Worm (Caenorhabditis elegans): ENCODE results near the gene R08A2.9.

ce11 chrV:14736851-14737250 lies 28.8 kb downstream of the R08A2.9 start, which contains the start of gene Y50E8A.5:
- TF ChIP-seq ama-1 (optimal IDR thresholded peaks at IDR 0.05) (no peak), sea-1 (GFP tag; conservative IDR thresholded peaks at IDR 0.05) (no peak), ceh-36 (tag; optimal IDR thresholded peaks at IDR 0.05) (no peak), flt-1 (GFP tag; IDR thresholded peaks at IDR 0.05) (no peak), tbx-37 (GFP tag; conservative IDR thresholded peaks at IDR 0.05) (no peak), tbx-11 (GFP tag; IDR thresholded peaks at IDR 0.05) (no peak), hmbx-1 (tag; optimal IDR thresholded peaks at IDR 0.05) (no peak), aly-1 (tag; optimal IDR thresholded peaks at IDR 0.05) (no peak), tra-4 (tag; optimal IDR thresholded peaks at IDR 0.05) (no peak), ceh-13 (GFP tag; optimal IDR thresholded peaks at IDR 0.05) (no peak), hmg-4 (GFP tag; optimal IDR thresholded peaks at IDR 0.05) (no peak), B0310.2 (tag; optimal IDR thresholded peaks at IDR 0.05) (no peak), ets-7 (tag; optimal IDR thresholded peaks at IDR 0.05) (no peak)
